Worm (Caenorhabditis elegans) whole organism, L3 larva: ENCODE results near the gene dct-6.

Source experiments
- ama-1 ChIP-seq: fragments of 150-350 bp; optimal IDR thresholded peaks from 2 replicates; lab custom pipeline; 2018
- fos-1 ChIP-seq: fragments of 150-350 bp; optimal IDR thresholded peaks from 2 replicates; lab custom pipeline; 2014; ENCODE audit warnings: missing biosample characterization, missing genetic modification characterization
- lin-15B ChIP-seq: fragments of 150-350 bp; optimal IDR thresholded peaks from 2 replicates; lab custom pipeline; 2014; ENCODE audit warnings: missing biosample characterization, missing genetic modification characterization
- nhr-76 ChIP-seq: fragments of 150-350 bp; sonication (generic microtip); optimal IDR thresholded peaks from 5 replicates; lab custom pipeline; 2014; ENCODE audit warnings: missing biosample characterization, missing genetic modification characterization
- sea-2 ChIP-seq: fragments of 150-350 bp; sonication (generic microtip); optimal IDR thresholded peaks from 4 replicates; lab custom pipeline; 2014; ENCODE audit warnings: missing biosample characterization, missing genetic modification reagents, missing genetic modification characterization

DNA sequence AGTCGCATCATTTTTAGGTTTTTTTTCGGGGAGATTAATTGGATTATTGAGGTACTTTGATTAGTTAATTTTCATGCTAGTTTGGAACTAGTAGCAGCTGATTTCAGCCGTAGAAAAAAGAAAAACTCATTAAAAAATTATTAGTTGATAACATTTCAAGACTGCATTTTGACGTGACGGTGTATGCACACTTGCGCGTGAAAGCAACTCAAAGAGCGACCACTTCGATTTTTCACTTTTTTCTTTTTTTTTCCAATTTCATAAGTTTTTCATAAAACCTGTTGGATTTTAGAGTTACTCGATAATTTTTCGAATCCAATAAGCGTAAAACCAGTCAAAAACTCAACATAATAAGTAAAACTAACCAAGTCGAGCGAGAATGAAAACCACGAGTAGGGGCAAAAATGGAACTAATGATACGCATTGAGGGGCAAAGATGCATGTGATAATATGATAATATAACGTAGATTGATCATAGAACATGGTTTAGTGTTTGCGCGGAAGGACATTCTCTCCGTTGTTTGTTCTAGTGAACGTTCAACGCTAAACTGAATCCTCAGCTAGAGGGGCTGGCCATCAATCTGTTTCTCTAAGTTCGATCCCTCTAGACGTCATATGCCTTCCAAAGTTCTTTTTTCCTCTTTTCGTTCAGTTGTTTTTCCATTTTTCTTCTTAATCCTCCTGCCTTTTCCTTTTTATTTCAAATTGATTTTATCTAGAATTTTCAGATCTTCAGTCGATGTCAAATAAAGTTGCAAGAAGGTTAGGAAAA lies 17.9 kb upstream of the dct-6 start, which contains the start of the genes F25B5.6 and F25B5.3:
- TF ChIP-seq lin-15B (tag; lab: Kevin White, UChicago) (no peak), sea-2 (GFP tag; lab: Kevin White, UChicago) (no peak), nhr-76 (tag; lab: Kevin White, UChicago) (no peak), fos-1 (tag; lab: Kevin White, UChicago) (no peak), ama-1 (lab: Kevin White, UChicago) (no peak)
